Worm (Caenorhabditis elegans): ENCODE measurements around the gene pfd-4.

DNA sequence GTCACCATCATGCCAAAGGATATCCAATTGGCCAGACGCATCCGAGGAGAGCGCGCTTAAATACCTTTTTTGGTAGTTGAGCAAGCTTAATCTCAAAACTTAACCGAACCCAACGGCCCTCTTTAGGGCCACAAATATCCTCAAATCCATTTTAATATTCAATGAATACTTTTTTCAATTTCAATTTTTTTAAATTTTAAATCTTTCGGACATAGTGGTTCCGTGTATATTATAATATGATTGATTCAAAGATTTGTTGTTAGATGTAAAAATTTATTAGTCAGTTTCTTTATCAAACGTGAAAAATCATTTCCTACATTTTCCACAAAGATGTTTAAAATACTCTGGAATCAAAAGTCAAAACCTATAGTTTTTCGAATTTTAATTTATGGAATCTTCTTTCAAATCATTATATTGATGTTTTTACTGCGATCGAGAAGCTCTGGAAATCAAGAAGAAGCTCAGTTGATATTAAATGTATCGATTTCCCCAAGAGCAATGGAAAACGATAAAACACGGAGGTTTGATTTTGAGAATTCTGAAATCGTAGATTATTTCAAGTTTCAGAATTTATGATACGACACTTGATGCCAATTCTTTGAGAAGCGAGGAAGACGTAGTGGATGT lies 12.0 kb downstream of the pfd-4 start, which contains the start of gene B0035.21:
- TF ChIP-seq ama-1 (optimal IDR thresholded peaks at IDR 0.05): no peak
- no peak for TF ChIP-seq pes-1 (GFP tag; IDR thresholded peaks at IDR 0.05)
- TF ChIP-seq tbx-11 (GFP tag; IDR thresholded peaks at IDR 0.05): no peak
- TF ChIP-seq tra-4 (tag; optimal IDR thresholded peaks at IDR 0.05): no peak
- TF ChIP-seq B0310.2 (tag; optimal IDR thresholded peaks at IDR 0.05): no peak
- TF ChIP-seq ceh-36 (tag; optimal IDR thresholded peaks at IDR 0.05): no peak
- TF ChIP-seq hmg-4 (GFP tag; optimal IDR thresholded peaks at IDR 0.05): no peak

Data from whole organism, early embryonic.